Worm (Caenorhabditis elegans): ENCODE results near the gene Y64G10A.7.

Y64G10A.7 gene

DNA sequence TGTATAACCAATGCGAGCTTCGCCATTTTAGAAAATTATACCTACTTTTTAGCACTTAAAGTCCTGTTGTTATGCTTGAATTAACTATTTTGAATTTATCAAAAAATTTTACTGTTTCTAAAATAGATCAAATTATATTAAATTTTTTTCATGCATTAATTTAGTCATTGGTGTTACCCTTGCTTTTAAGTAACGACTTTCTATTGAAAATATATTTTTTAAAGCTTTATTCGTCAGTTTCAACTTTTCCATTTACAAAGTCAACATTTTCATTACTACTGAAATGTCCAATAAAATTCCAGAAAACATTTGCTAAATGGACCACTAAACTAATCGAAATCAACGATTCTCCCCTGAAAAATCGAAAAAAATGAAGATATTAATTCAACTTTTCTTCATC, at the start of gene Y64G10A.7:
Gene Y64G10A.7, plus strand, starts transcription at position 301 of the 400 bp plus-strand sequence.
- no peak for TF ChIP-seq ztf-11 (tag; optimal IDR thresholded peaks at IDR 0.05)
- TF ChIP-seq ceh-16 (tag; optimal IDR thresholded peaks at IDR 0.05) = no peak
- TF ChIP-seq hmg-11 (tag; optimal IDR thresholded peaks at IDR 0.05) = no peak
- no peak for TF ChIP-seq elt-1 (tag; optimal IDR thresholded peaks at IDR 0.05)
- no peak for TF ChIP-seq ama-1 (optimal IDR thresholded peaks at IDR 0.05)
- TF ChIP-seq pha-4 (tag; optimal IDR thresholded peaks at IDR 0.05) = no peak
- TF ChIP-seq unc-62 (GFP tag; optimal IDR thresholded peaks at IDR 0.05) = no peak
- no peak for TF ChIP-seq egl-27 (tag; optimal IDR thresholded peaks at IDR 0.05)
- no peak for TF ChIP-seq fos-1 (tag; optimal IDR thresholded peaks at IDR 0.05)
- TF ChIP-seq ceh-28 (tag; optimal IDR thresholded peaks at IDR 0.05) = no peak
- no peak for TF ChIP-seq ceh-82 (tag; optimal IDR thresholded peaks at IDR 0.05)
- no peak for TF ChIP-seq snpc-4 (tag; optimal IDR thresholded peaks at IDR 0.05)
- no peak for TF ChIP-seq mdl-1 (tag; optimal IDR thresholded peaks at IDR 0.05)
- no peak for TF ChIP-seq nhr-67 (tag; optimal IDR thresholded peaks at IDR 0.05)
- TF ChIP-seq nhr-28 (tag; optimal IDR thresholded peaks at IDR 0.05) = no peak
- no peak for TF ChIP-seq nhr-25 (tag; optimal IDR thresholded peaks at IDR 0.05)
- no peak for TF ChIP-seq ZK546.5 (tag; optimal IDR thresholded peaks at IDR 0.05)
- TF ChIP-seq pqm-1 (tag; optimal IDR thresholded peaks at IDR 0.05) = no peak
- TF ChIP-seq lin-39 (tag; optimal IDR thresholded peaks at IDR 0.05) = no peak

DNA sequence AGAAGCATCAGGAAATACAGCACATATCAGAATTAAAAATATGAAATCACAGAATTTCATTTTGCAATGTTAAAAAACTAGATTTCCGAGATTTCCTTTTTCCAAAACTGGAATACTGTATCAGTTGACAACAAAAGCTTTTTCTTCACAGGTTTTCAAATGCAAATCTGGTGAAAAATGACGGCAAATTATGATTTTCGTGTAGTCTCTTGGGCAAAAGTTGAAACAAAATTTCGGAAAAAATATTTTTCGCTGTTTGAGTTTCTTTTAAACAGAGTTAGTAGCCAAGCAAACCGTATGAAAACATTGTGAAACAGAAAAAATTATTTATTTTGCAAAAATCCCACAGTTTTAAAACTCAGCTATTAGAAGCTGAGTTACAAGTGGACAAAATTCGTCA, 47.3 kb upstream of the Y64G10A.7 start, which contains the start of gene Y64G10A.2:
Gene Y64G10A.2, minus strand, starts transcription at position 101 of the 400 bp plus-strand sequence.
- TF ChIP-seq fkh-10 (GFP tag; optimal IDR thresholded peaks at IDR 0.05) (no peak), elt-1 (tag; optimal IDR thresholded peaks at IDR 0.05) (no peak), aly-2 (tag; optimal IDR thresholded peaks at IDR 0.05) (no peak), egl-27 (tag; optimal IDR thresholded peaks at IDR 0.05) (no peak), nhr-67 (tag; optimal IDR thresholded peaks at IDR 0.05) (no peak), nhr-11 (tag; optimal IDR thresholded peaks at IDR 0.05) (no peak), ceh-9 (tag; optimal IDR thresholded peaks at IDR 0.05) (no peak), hmg-11 (tag; optimal IDR thresholded peaks at IDR 0.05) (no peak), jun-1 (tag; optimal IDR thresholded peaks at IDR 0.05) (no peak)

DNA sequence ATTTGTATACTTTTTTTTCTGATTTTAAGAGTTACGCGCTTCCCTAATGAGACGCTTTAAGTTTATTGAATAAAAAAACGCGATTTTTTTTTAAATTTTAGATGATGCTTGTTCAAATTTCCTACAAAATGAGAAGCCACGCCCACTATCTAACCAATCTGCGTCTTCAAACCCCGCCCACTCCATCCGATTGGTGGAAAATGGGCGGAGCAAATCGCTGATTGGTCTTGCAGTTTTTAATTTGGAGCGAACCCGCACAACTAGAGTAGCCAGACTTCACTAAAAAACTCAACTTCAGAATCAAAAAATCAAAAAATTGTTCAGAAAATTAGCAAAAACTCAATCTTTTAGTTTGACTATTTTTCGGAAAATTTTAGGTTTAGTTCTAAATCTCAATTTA, 42.3 kb upstream of the Y64G10A.7 start:
- TF ChIP-seq daf-12 (tag; optimal IDR thresholded peaks at IDR 0.05) (no peak), lsy-12 (tag; optimal IDR thresholded peaks at IDR 0.05) (no peak), aly-2 (tag; optimal IDR thresholded peaks at IDR 0.05) (no peak), ceh-28 (tag; optimal IDR thresholded peaks at IDR 0.05) (no peak), nfya-1 (tag; optimal IDR thresholded peaks at IDR 0.05; ENCODE audit: insufficient read depth) (peak; percentile 92)

DNA sequence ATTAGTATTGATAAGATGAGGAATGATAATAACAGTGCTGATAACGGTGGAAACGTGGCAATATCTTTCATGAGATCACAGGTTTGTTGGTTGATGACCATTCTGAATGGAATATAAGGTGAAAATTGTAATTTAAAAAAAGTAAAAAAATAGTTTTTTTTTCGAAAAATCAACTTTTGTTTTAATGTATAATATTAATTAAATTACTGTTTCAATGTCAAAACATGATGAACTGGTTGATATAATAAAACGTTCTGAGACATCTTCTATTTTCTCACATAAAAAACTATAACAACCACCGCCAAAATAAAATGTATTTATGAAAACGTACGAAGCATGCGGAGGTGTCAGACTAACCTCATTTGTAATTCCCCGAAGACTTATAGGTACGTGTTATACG, 41.6 kb upstream of the Y64G10A.7 start, which contains the start of gene srab-24:
Gene srab-24, minus strand, starts transcription at position 101 of the 400 bp plus-strand sequence.
- TF ChIP-seq elt-1 (tag; optimal IDR thresholded peaks at IDR 0.05) (no peak), nfya-1 (tag; optimal IDR thresholded peaks at IDR 0.05; ENCODE audit: insufficient read depth) (no peak), nhr-77 (tag; optimal IDR thresholded peaks at IDR 0.05) (no peak), daf-12 (tag; optimal IDR thresholded peaks at IDR 0.05) (no peak)

DNA sequence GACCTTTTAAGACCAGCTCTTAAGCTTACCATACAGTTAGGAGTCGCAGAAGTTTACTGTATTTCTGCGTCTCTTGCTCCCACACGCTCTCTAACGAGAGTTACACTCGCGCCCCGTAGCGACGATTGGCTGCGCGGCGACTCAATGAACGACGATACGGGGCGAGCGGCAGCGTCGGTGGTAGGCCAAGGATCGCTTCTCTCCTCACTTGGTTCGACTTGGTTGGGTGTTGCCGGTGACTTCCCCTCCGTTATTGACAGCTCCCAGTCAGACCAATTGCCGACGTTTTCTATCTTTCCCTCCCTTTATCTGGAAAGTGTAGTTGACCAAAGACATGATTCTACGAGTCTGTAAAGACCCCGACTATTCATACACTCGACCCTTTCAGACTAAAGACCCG, 36.1 kb upstream of the Y64G10A.7 start:
- TF ChIP-seq unc-39 (tag; optimal IDR thresholded peaks at IDR 0.05) (no peak), R02D3.7 (tag; optimal IDR thresholded peaks at IDR 0.05) (no peak), ztf-4 (tag; optimal IDR thresholded peaks at IDR 0.05) (no peak), ztf-11 (tag; optimal IDR thresholded peaks at IDR 0.05) (no peak), nhr-23 (tag; optimal IDR thresholded peaks at IDR 0.05) (no peak), skn-1 (tag; optimal IDR thresholded peaks at IDR 0.05) (no peak), nfya-1 (tag; optimal IDR thresholded peaks at IDR 0.05; ENCODE audit: insufficient read depth) (no peak), unc-62 (GFP tag; optimal IDR thresholded peaks at IDR 0.05) (no peak), fkh-10 (GFP tag; optimal IDR thresholded peaks at IDR 0.05) (no peak), elt-2 (tag; optimal IDR thresholded peaks at IDR 0.05) (no peak), snpc-4 (tag; optimal IDR thresholded peaks at IDR 0.05) (no peak), ZK546.5 (tag; optimal IDR thresholded peaks at IDR 0.05) (no peak), tbx-2 (tag; optimal IDR thresholded peaks at IDR 0.05) (no peak), elt-1 (tag; optimal IDR thresholded peaks at IDR 0.05) (no peak), lin-39 (tag; optimal IDR thresholded peaks at IDR 0.05) (no peak), nhr-12 (tag; optimal IDR thresholded peaks at IDR 0.05) (no peak)

All from whole organism, L3 larva.